Worm (Caenorhabditis elegans) whole organism, L4 larva: ENCODE data around the gene M04G7.2.

ENCODE experiments used
- ama-1 ChIP-seq: fragments of 150-350 bp; optimal IDR thresholded peaks from 2 replicates; lab custom pipeline; 2014; ENCODE audit warnings: inconsistent platforms, mixed read lengths
- ceh-82 ChIP-seq: sonication (generic microtip); optimal IDR thresholded peaks from 2 replicates; lab custom pipeline; 2017; ENCODE audit warnings: missing biosample characterization, missing genetic modification characterization
- daf-12 ChIP-seq: fragments of 150-350 bp; optimal IDR thresholded peaks from 2 replicates; lab custom pipeline; 2014; ENCODE audit warnings: missing biosample characterization, missing genetic modification reagents, missing genetic modification characterization
- dmd-9 ChIP-seq: fragments of 200-800 bp; sonication (Bioruptor generic); IDR thresholded peaks from 2 replicates; pipeline ENCODE4 v1.3.6; 2022; ENCODE audit warnings: missing genetic modification reagents, missing genetic modification characterization, missing compliant biosample characterization
- hlh-11 ChIP-seq: fragments of 200-800 bp; sonication (Bioruptor generic); optimal IDR thresholded peaks from 2 replicates; lab custom pipeline; 2018; ENCODE audit warnings: mild to moderate bottlenecking, missing genetic modification characterization, missing compliant biosample characterization
- lin-39 ChIP-seq: fragments of 150-350 bp; optimal IDR thresholded peaks from 2 replicates; lab custom pipeline; 2014; ENCODE audit warnings: missing biosample characterization, missing genetic modification reagents, missing genetic modification characterization
- lsy-2 ChIP-seq, 2 experiments: fragments of 150-350 bp in 1 of 2; sonication (generic microtip) in 1 of 2; optimal IDR thresholded peaks; 2 replicates each; lab custom pipeline; 2014 to 2017; ENCODE audit warnings: missing biosample characterization in 2 of 2, missing genetic modification characterization in 2 of 2
- mdl-1 ChIP-seq, 2 experiments: fragments of 150-350 bp in 1 of 2; sonication (generic microtip) in 1 of 2; optimal IDR thresholded peaks; 2 replicates each; lab custom pipeline; 2014 to 2017; ENCODE audit warnings: missing biosample characterization in 2 of 2, missing genetic modification characterization in 2 of 2
- mep-1 ChIP-seq: fragments of 150-350 bp; sonication (generic microtip); optimal IDR thresholded peaks from 3 replicates; lab custom pipeline; 2014; ENCODE audit warnings: missing biosample characterization, missing genetic modification characterization
- nhr-102 ChIP-seq: sonication (generic microtip); optimal IDR thresholded peaks from 2 replicates; lab custom pipeline; 2016; ENCODE audit warnings: mild to moderate bottlenecking, missing genetic modification characterization, moderate library complexity, missing compliant biosample characterization
- pqm-1 ChIP-seq: sonication (generic microtip); optimal IDR thresholded peaks from 2 replicates; lab custom pipeline; 2017; ENCODE audit warnings: missing biosample characterization, missing genetic modification characterization
- saeg-2 ChIP-seq: fragments of 200-800 bp; sonication (Bioruptor generic); IDR thresholded peaks from 2 replicates; pipeline ENCODE4 v1.3.6; 2022; ENCODE audit warnings: missing genetic modification reagents, missing genetic modification characterization, missing compliant biosample characterization

DNA sequence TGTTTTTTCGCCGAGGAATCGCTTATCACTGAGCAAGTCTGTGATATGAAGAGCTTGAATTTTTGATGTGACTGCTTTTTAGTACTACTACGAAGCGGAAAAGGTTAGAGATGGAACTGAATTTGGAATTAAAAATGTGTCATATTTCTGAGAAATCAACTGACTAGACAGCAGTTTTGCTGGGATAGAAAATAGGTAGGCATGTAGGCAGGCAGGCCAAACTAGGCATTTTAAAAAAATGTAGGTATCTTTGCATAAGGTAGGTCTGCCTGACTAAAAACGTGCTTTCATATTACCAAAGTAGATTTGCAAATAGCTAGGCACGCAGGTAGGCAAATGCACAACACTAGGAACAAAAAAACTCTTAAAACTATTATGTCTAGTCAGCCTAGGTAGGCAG is 5.7 kb upstream of the M04G7.2 start:
- no peak for TF ChIP-seq lin-39 (tag; lab: Kevin White, UChicago)
- TF ChIP-seq daf-12 (tag; lab: Kevin White, UChicago) = no peak
- no peak for TF ChIP-seq ceh-82 (tag; lab: Kevin White, UChicago)
- TF ChIP-seq hlh-11 = no peak
- no peak for TF ChIP-seq mdl-1 (tag; optimal IDR thresholded peaks at IDR 0.05; lab: Kevin White, UChicago)
- TF ChIP-seq lsy-2 (tag; optimal IDR thresholded peaks at IDR 0.05; lab: Kevin White, UChicago) = no peak
- TF ChIP-seq mep-1 (tag; lab: Kevin White, UChicago) = no peak
- no peak for TF ChIP-seq dmd-9 (GFP tag; lab: Robert Waterston, UW)
- TF ChIP-seq saeg-2 = no peak
- TF ChIP-seq pqm-1 (tag; lab: Kevin White, UChicago) = no peak
- no peak for TF ChIP-seq nhr-102
- TF ChIP-seq ama-1 (lab: Kevin White, UChicago) = no peak
